Worm (Caenorhabditis elegans) whole organism, late embryonic: ENCODE data around the gene ncs-6.

Source experiments
- Y22D7AL.16 ChIP-seq: sonication (generic microtip); optimal IDR thresholded peaks from 2 replicates; lab custom pipeline; 2016; ENCODE audit warnings: missing genetic modification characterization, missing compliant biosample characterization
- ama-1 ChIP-seq: fragments of 150-350 bp; optimal IDR thresholded peaks from 2 replicates; lab custom pipeline; 2014
- elt-2 ChIP-seq: sonication (generic microtip); optimal IDR thresholded peaks from 2 replicates; lab custom pipeline; 2016; ENCODE audit warnings: missing genetic modification reagents, missing genetic modification characterization, missing compliant biosample characterization
- ets-4 ChIP-seq: sonication (generic microtip); optimal IDR thresholded peaks from 2 replicates; lab custom pipeline; 2016; ENCODE audit warnings: missing genetic modification characterization, missing compliant biosample characterization
- fkh-10 ChIP-seq: fragments of 150-350 bp; optimal IDR thresholded peaks from 2 replicates; lab custom pipeline; 2014; ENCODE audit warnings: missing biosample characterization, missing genetic modification reagents, missing genetic modification characterization
- fkh-6 ChIP-seq: sonication (generic microtip); optimal IDR thresholded peaks from 2 replicates; lab custom pipeline; 2016; ENCODE audit warnings: missing genetic modification characterization, missing compliant biosample characterization
- hlh-30 ChIP-seq: sonication (generic microtip); optimal IDR thresholded peaks from 2 replicates; lab custom pipeline; 2017; ENCODE audit warnings: antibody characterized with exemption, missing genetic modification characterization, missing compliant biosample characterization; ENCODE audit not compliant: insufficient read depth
- lin-11 ChIP-seq: fragments of 200-800 bp; sonication (Bioruptor generic); optimal IDR thresholded peaks from 2 replicates; lab custom pipeline; 2018; ENCODE audit warnings: mild to moderate bottlenecking, missing genetic modification characterization, missing compliant biosample characterization
- nfya-1 ChIP-seq: sonication (generic microtip); optimal IDR thresholded peaks from 2 replicates; lab custom pipeline; 2017; ENCODE audit warnings: missing genetic modification characterization, mild to moderate bottlenecking, missing compliant biosample characterization, antibody characterized with exemption, moderate library complexity
- pqm-1 ChIP-seq: sonication (generic microtip); optimal IDR thresholded peaks from 2 replicates; lab custom pipeline; 2016; ENCODE audit warnings: missing genetic modification characterization, missing compliant biosample characterization
- rnt-1 ChIP-seq: sonication (generic microtip); optimal IDR thresholded peaks from 2 replicates; lab custom pipeline; 2016; ENCODE audit warnings: missing genetic modification characterization, missing compliant biosample characterization
- tbx-2 ChIP-seq: sonication (generic microtip); optimal IDR thresholded peaks from 2 replicates; lab custom pipeline; 2016; ENCODE audit warnings: missing genetic modification characterization, missing compliant biosample characterization
- unc-86 ChIP-seq: sonication (generic microtip); optimal IDR thresholded peaks from 2 replicates; lab custom pipeline; 2016; ENCODE audit warnings: missing genetic modification characterization, missing compliant biosample characterization

- no peak for TF ChIP-seq rnt-1
- TF ChIP-seq tbx-2 (tag; lab: Kevin White, UChicago) = no peak
- TF ChIP-seq pqm-1 (tag; lab: Kevin White, UChicago) = no peak
- no peak for TF ChIP-seq ets-4 (tag; lab: Kevin White, UChicago)
- no peak for TF ChIP-seq Y22D7AL.16 (tag; lab: Kevin White, UChicago)
- no peak for TF ChIP-seq lin-11 (tag; lab: Kevin White, UChicago)
- TF ChIP-seq ama-1 (lab: Kevin White, UChicago) = no peak
- no peak for TF ChIP-seq fkh-6
- TF ChIP-seq hlh-30 = no peak
- no peak for TF ChIP-seq fkh-10 (GFP tag; lab: Kevin White, UChicago)
- no peak for TF ChIP-seq nfya-1 (tag; lab: Kevin White, UChicago)
- no peak for TF ChIP-seq unc-86 (tag; lab: Kevin White, UChicago)
- TF ChIP-seq elt-2 = no peak
These were observed 11.8 kb upstream of the ncs-6 start for ce11 chrII:3540151-3540550.
